Worm (Caenorhabditis elegans) whole organism, early embryonic: ENCODE data around the gene K12H4.2.
A peak's percentile ranks its signal among the peaks of the same experiment; 100 is the strongest.

ENCODE experiments used
- B0310.2 ChIP-seq: sonication (generic microtip); optimal IDR thresholded peaks from 2 replicates; lab custom pipeline; 2016; ENCODE audit warnings: mild to moderate bottlenecking, missing genetic modification characterization, missing compliant biosample characterization
- F13C5.2 ChIP-seq: sonication (generic microtip); optimal IDR thresholded peaks from 2 replicates; lab custom pipeline; 2017; ENCODE audit warnings: mild to moderate bottlenecking, missing genetic modification characterization, inconsistent platforms, missing compliant biosample characterization
- aly-1 ChIP-seq: sonication (generic microtip); optimal IDR thresholded peaks from 2 replicates; lab custom pipeline; 2016; ENCODE audit warnings: missing genetic modification characterization, missing compliant biosample characterization
- ama-1 ChIP-seq: fragments of 150-350 bp; optimal IDR thresholded peaks from 2 replicates; lab custom pipeline; 2014
- ceh-13 ChIP-seq: fragments of 200-800 bp; sonication (Bioruptor generic); optimal IDR thresholded peaks from 2 replicates; lab custom pipeline; 2018; ENCODE audit warnings: mild to moderate bottlenecking, missing genetic modification characterization, missing compliant biosample characterization
- ceh-36 ChIP-seq: sonication (generic microtip); optimal IDR thresholded peaks from 2 replicates; lab custom pipeline; 2016; ENCODE audit warnings: missing genetic modification characterization, inconsistent platforms, missing compliant biosample characterization
- ets-7 ChIP-seq: sonication (generic microtip); optimal IDR thresholded peaks from 2 replicates; lab custom pipeline; 2016; ENCODE audit warnings: missing genotype, missing genetic modification characterization, missing compliant biosample characterization
- flt-1 ChIP-seq: fragments of 200-800 bp; sonication (Bioruptor generic); IDR thresholded peaks from 2 replicates; pipeline ENCODE4 v1.3.6; 2022; ENCODE audit warnings: missing genetic modification characterization, missing compliant biosample characterization
- hmbx-1 ChIP-seq: sonication (generic microtip); optimal IDR thresholded peaks from 2 replicates; lab custom pipeline; 2016; ENCODE audit warnings: mild to moderate bottlenecking, missing genetic modification characterization, missing compliant biosample characterization
- hmg-4 ChIP-seq: fragments of 200-800 bp; sonication (Bioruptor generic); optimal IDR thresholded peaks from 2 replicates; lab custom pipeline; 2018; ENCODE audit warnings: mild to moderate bottlenecking, missing genetic modification characterization, missing compliant biosample characterization
- hnd-1 ChIP-seq: sonication (generic microtip); optimal IDR thresholded peaks from 2 replicates; lab custom pipeline; 2016; ENCODE audit warnings: missing genetic modification characterization, missing compliant biosample characterization
- pes-1 ChIP-seq: fragments of 200-800 bp; sonication (Bioruptor generic); IDR thresholded peaks from 2 replicates; pipeline ENCODE4 v1.3.6; 2022; ENCODE audit warnings: missing genetic modification reagents, missing genetic modification characterization, missing compliant biosample characterization
- scrt-1 ChIP-seq: fragments of 200-800 bp; sonication (Bioruptor generic); IDR thresholded peaks from 2 replicates; pipeline ENCODE4 v1.3.6; 2022; ENCODE audit warnings: missing genetic modification characterization, missing compliant biosample characterization
- sea-1 ChIP-seq: fragments of 200-800 bp; sonication (Bioruptor generic); conservative IDR thresholded peaks from 2 replicates; pipeline ENCODE4 v1.3.6; 2022; ENCODE audit warnings: missing genetic modification characterization, missing compliant biosample characterization
- tbx-11 ChIP-seq: fragments of 200-800 bp; sonication (Bioruptor generic); IDR thresholded peaks from 2 replicates; pipeline ENCODE4 v1.3.6; 2022; ENCODE audit warnings: missing genetic modification characterization, missing compliant biosample characterization
- tbx-37 ChIP-seq: fragments of 200-800 bp; sonication (Bioruptor generic); conservative IDR thresholded peaks from 2 replicates; pipeline ENCODE4 v1.3.6; 2022; ENCODE audit warnings: missing genetic modification reagents, missing genetic modification characterization, missing compliant biosample characterization
- tra-4 ChIP-seq: sonication (generic microtip); optimal IDR thresholded peaks from 2 replicates; lab custom pipeline; 2017; ENCODE audit warnings: missing genetic modification characterization, missing compliant biosample characterization

Gene K12H4.2

DNA sequence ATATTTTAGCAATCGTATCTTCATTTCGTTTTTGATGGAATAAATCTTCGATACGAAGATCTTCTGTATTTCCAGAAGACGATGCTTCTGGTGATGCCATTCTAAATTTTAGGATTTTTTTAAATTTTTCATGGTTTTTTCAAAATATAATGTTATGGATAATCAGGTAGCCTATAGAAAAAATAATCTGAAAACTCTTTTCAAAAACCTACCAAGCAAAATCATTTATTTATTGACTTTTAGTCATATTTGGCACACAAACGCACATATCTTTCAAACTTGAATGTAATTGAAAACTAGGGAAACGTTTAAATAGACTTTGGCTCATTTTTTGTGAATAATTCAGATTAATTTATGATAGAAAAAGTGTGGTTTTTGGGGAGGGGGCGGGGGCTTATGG lies 31.1 kb upstream of the K12H4.2 start, which contains the start of gene F44B9.5:
TSS of gene F44B9.5 (minus strand) at position 101 of the 400 bp plus-strand sequence.
- no peak for TF ChIP-seq aly-1
- no peak for TF ChIP-seq hmg-4 (GFP tag; lab: Kevin White, UChicago)
- TF ChIP-seq tra-4 (tag; lab: Kevin White, UChicago), result no peak
- TF ChIP-seq tbx-37 (GFP tag; lab: Robert Waterston, UW), result no peak
- TF ChIP-seq sea-1 (GFP tag; lab: Robert Waterston, UW), result no peak
- no peak for TF ChIP-seq tbx-11 (GFP tag; lab: Robert Waterston, UW)
- no peak for TF ChIP-seq ets-7 (tag; lab: Kevin White, UChicago)
- no peak for TF ChIP-seq pes-1
- TF ChIP-seq hmbx-1, result no peak
- TF ChIP-seq ceh-13, result no peak

DNA sequence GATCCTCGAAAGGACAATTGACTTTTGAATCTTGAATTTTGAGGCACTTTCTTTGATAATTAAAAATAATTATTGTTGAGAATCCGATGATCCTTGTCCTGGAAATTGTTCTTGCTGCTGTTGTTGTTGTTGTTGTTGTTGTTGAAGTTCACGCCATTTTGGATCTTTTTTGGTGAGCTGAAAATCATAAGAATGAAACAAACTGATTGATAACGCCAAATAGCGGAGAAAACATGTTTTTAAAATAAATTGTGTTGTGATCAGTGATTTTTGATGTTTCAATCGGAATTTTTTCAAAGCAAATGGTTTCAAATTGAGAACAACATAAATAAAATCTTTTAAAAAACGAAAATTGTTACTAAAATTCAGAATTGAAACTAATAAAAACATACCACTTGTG lies 30.5 kb upstream of the K12H4.2 start:
- no peak for TF ChIP-seq tbx-37 (GFP tag; lab: Robert Waterston, UW)
- TF ChIP-seq hnd-1 (tag; lab: Kevin White, UChicago), result no peak
- TF ChIP-seq ceh-13, result no peak

DNA sequence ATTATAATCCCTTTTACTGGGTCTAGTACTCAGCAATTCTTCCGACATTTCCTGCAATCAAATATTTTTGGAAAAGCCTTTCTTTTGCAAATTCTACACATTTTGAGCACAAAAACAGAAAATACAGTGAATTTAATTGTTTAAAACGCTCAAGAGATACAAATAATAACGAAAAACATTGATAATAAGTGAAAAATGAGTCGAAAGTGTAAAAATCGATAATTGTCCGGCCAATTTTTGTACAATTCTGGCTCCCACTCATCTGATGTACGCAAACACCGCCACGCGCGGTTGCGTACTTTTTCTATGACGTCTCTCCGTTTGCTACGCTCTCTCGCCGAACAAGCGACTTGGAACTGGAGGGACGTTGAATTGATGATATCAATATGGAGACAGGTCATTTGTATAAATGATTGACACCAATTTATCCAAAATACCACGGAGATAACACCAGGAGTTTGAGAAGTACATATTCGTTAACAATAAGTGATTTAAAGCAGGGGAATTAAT lies 26.6 kb upstream of the K12H4.2 start, which contains the start of gene lin-36:
TSS of gene lin-36 (minus strand) at position 51 of the 510 bp plus-strand sequence.
- TF ChIP-seq scrt-1 (GFP tag; lab: Robert Waterston, UW), result no peak
- no peak for TF ChIP-seq tbx-11 (GFP tag; lab: Robert Waterston, UW)
- no peak for TF ChIP-seq aly-1
- TF ChIP-seq tra-4 (tag; lab: Kevin White, UChicago), result no peak
- peak; percentile 78 for TF ChIP-seq F13C5.2
- no peak for TF ChIP-seq ceh-13
- no peak for TF ChIP-seq hmbx-1
- TF ChIP-seq flt-1 (GFP tag; lab: Robert Waterston, UW), result no peak
- TF ChIP-seq ceh-36 (tag; lab: Kevin White, UChicago), result no peak
- no peak for TF ChIP-seq tbx-37 (GFP tag; lab: Robert Waterston, UW)
- 0 out of 2 replicates have a peak, but pooled peaks have one; percentile 11 for TF ChIP-seq sea-1 (GFP tag; lab: Robert Waterston, UW)
- TF ChIP-seq hnd-1 (tag; lab: Kevin White, UChicago), result no peak
- TF ChIP-seq hmg-4 (GFP tag; lab: Kevin White, UChicago), result peak; percentile 26
- TF ChIP-seq B0310.2 (tag; lab: Kevin White, UChicago), result no peak
- no peak for TF ChIP-seq ets-7 (tag; lab: Kevin White, UChicago)
- no peak for TF ChIP-seq ama-1
- TF ChIP-seq pes-1, result peak; percentile 57; the same call in 1 of the 2 replicates

DNA sequence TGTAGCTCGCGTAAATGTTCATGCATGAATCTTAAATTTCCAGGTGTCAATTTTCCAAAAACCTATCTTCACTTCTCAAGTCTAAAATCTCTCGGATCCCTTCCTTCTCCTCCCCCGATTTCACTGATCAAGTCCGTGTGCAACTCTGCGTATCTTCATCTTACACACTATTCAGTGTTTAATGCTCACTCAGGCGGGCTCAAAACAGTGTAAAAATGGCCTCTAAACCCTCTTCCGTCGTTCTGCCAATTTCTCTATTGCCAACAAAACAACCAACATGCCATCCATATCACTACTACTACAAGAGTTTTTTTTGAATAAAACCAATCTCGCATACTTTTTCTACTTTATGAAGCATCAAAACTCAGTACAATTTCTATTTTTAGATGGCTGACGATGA lies 25.4 kb upstream of the K12H4.2 start, which contains the start of gene F44B9.2:
TSS of gene F44B9.2 (plus strand) at position 387 of the 400 bp plus-strand sequence.
- TF ChIP-seq aly-1, result no peak
- TF ChIP-seq hnd-1 (tag; lab: Kevin White, UChicago), result no peak
- TF ChIP-seq pes-1, result no peak
- no peak for TF ChIP-seq tra-4 (tag; lab: Kevin White, UChicago)
- TF ChIP-seq ama-1, result no peak
- TF ChIP-seq F13C5.2, result no peak
- no peak for TF ChIP-seq hmbx-1
- TF ChIP-seq tbx-11 (GFP tag; lab: Robert Waterston, UW), result no peak

DNA sequence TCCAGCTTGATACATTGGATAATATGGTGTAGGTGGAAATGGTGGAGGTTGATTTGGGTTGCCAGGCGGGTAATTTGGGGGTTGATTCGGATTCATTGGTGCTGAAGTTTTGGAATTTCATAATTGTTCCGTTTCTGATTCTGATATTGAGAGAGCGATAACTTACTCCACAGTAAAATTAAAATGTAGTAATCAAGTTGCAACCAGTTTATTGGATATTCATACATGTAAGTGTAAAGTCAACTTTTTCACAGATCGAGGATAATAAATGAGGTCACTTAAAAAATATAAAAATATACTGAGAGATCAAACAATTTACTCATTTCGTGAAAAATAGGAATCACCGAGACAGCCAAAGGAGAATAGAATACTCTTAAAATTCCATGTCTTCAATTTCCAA lies 19.6 kb upstream of the K12H4.2 start, which contains the start of gene mdt-30:
TSS of gene mdt-30 (minus strand) at position 101 of the 400 bp plus-strand sequence.
- TF ChIP-seq tbx-37 (GFP tag; lab: Robert Waterston, UW) (no peak), ama-1 (no peak), hmbx-1 (no peak), F13C5.2 (no peak), ceh-13 (no peak), ets-7 (tag; lab: Kevin White, UChicago) (no peak), hnd-1 (tag; lab: Kevin White, UChicago) (no peak), aly-1 (no peak)

DNA sequence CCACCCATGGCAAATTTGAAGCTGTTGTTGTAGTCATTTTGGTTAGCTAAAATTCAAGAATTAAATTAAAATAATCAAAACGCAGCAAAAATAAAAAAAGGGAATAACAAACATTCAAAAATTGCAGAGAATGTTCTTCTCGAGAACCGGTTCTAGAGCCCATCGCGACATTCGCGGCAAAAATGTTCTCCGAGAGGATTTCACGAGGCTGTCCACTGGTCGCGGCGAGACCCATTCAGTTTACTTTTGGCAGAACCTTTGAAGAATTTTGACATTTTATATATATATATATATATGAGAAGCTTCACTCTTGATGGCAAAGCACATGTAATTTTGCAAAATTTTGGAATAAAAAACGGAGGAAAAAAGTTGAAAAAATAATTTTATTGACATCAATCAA lies 18.0 kb upstream of the K12H4.2 start, which contains the start of gene F44B9.8:
TSS of gene F44B9.8 (minus strand) at position 163 of the 400 bp plus-strand sequence.
- TF ChIP-seq tbx-37 (GFP tag; lab: Robert Waterston, UW) (no peak), aly-1 (no peak), hnd-1 (tag; lab: Kevin White, UChicago) (no peak), ceh-36 (tag; lab: Kevin White, UChicago) (no peak), scrt-1 (GFP tag; lab: Robert Waterston, UW) (no peak), hmg-4 (GFP tag; lab: Kevin White, UChicago) (no peak), hmbx-1 (no peak), tbx-11 (GFP tag; lab: Robert Waterston, UW) (no peak), F13C5.2 (no peak), ama-1 (no peak), pes-1 (no peak), tra-4 (tag; lab: Kevin White, UChicago) (no peak), ets-7 (tag; lab: Kevin White, UChicago) (no peak), flt-1 (GFP tag; lab: Robert Waterston, UW) (no peak)

DNA sequence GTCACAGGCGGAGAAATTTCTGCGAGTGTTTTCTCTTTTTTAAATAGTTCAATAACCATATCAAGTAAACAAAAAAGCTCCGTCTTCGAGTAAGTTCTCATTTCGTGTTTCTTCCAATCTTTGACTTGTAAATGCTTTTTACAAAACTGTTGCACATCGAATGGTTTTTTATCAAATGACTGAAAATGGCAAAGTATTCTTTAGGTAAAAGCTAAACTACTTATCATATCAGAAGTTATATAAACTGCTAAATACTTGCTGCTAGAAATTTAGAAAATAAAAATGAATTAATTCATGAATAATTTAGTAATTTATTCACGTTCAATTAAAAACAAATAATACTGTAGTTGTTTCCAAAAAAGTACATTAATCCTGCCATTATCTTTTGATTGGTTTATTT lies 16.5 kb upstream of the K12H4.2 start, which contains the start of gene F44B9.9:
TSS of gene F44B9.9 (minus strand) at position 101 of the 400 bp plus-strand sequence.
- TF ChIP-seq flt-1 (GFP tag; lab: Robert Waterston, UW) (no peak), ama-1 (no peak), hmg-4 (GFP tag; lab: Kevin White, UChicago) (no peak)

DNA sequence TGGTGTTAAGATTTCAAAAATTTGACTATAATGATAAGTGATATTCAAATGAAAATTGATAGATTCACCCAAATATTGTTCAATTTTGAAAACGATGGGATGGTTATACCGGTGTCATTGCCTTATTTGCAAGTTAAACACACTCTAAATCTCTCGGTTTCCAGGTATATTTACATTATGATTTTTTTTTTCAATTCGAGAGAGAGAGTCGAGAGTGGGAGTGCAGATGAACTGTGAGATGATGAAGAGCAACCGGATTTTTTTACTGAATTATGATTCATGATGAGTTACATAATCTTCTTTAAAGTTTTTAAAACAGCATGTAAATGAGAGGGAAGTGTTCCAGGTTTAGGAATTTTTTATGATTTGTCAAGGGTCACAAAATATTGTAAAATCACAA lies 14.0 kb upstream of the K12H4.2 start, which contains the start of gene F44B9.10:
TSS of gene F44B9.10 (minus strand) at position 101 of the 400 bp plus-strand sequence.
- TF ChIP-seq ets-7 (tag; lab: Kevin White, UChicago), result no peak
- no peak for TF ChIP-seq hmg-4 (GFP tag; lab: Kevin White, UChicago)
- no peak for TF ChIP-seq F13C5.2
- TF ChIP-seq hnd-1 (tag; lab: Kevin White, UChicago), result no peak
- no peak for TF ChIP-seq tbx-11 (GFP tag; lab: Robert Waterston, UW)
- TF ChIP-seq ceh-36 (tag; lab: Kevin White, UChicago), result no peak
- TF ChIP-seq ceh-13, result no peak
- no peak for TF ChIP-seq tra-4 (tag; lab: Kevin White, UChicago)
- TF ChIP-seq ama-1, result no peak
- no peak for TF ChIP-seq aly-1
